Fruit fly (Drosophila melanogaster) whole organism, embryonic: ENCODE results near the gene CG15506.

Experiments
- CG10147 ChIP-seq: fragments of 200-800 bp; sonication (Bioruptor generic); optimal IDR thresholded peaks from 2 replicates; lab custom pipeline; 2019; ENCODE audit warnings: missing biosample characterization, mild to moderate bottlenecking, missing genetic modification characterization, moderate library complexity
- CG10209 ChIP-seq: fragments of 200-800 bp; sonication (Bioruptor generic); optimal IDR thresholded peaks from 3 replicates; lab custom pipeline; 2017; ENCODE audit warnings: missing biosample characterization, mild to moderate bottlenecking, missing genetic modification characterization, missing genetic modification reagents
- CG11093 ChIP-seq: fragments of 200-800 bp; sonication (Bioruptor generic); IDR thresholded peaks from 3 replicates; pipeline ENCODE4 v1.3.6; 2022; ENCODE audit warnings: missing biosample characterization, missing genetic modification characterization
- CG11504 ChIP-seq: fragments of 200-800 bp; sonication (Bioruptor generic); optimal IDR thresholded peaks from 3 replicates; lab custom pipeline; 2019; ENCODE audit warnings: missing biosample characterization, mild to moderate bottlenecking, missing genetic modification characterization, moderate library complexity
- CG11696 ChIP-seq: fragments of 200-800 bp; sonication (Bioruptor generic); IDR thresholded peaks from 2 replicates; pipeline ENCODE4 v1.3.6; 2022; ENCODE audit warnings: missing biosample characterization, missing genetic modification characterization
- CG12391 ChIP-seq: fragments of 200-800 bp; sonication (Bioruptor generic); optimal IDR thresholded peaks from 3 replicates; lab custom pipeline; 2018; ENCODE audit warnings: missing biosample characterization, mild to moderate bottlenecking, missing genetic modification characterization, moderate library complexity
- CG15601 ChIP-seq: fragments of 200-800 bp; sonication (Bioruptor generic); optimal IDR thresholded peaks from 3 replicates; lab custom pipeline; 2019; ENCODE audit warnings: missing biosample characterization, mild to moderate bottlenecking, missing genetic modification characterization, moderate library complexity
- CG1602 ChIP-seq: fragments of 200-800 bp; sonication (Bioruptor generic); optimal IDR thresholded peaks from 3 replicates; lab custom pipeline; 2016; ENCODE audit warnings: missing biosample characterization, missing genetic modification characterization
- CG16815 ChIP-seq: fragments of 200-800 bp; sonication (Bioruptor generic); optimal IDR thresholded peaks from 3 replicates; lab custom pipeline; 2017; ENCODE audit warnings: missing biosample characterization, mild to moderate bottlenecking, missing genetic modification characterization
- CG2199 ChIP-seq: fragments of 200-800 bp; sonication (Bioruptor generic); IDR thresholded peaks from 3 replicates; pipeline ENCODE4 v1.3.6; 2022; ENCODE audit warnings: missing biosample characterization, missing genetic modification characterization
- CG2875 ChIP-seq: fragments of 200-800 bp; sonication (Bioruptor generic); optimal IDR thresholded peaks from 2 replicates; lab custom pipeline; 2017; ENCODE audit warnings: missing biosample characterization, mild to moderate bottlenecking, missing genetic modification characterization, missing genetic modification reagents
- CG4707 ChIP-seq: fragments of 200-800 bp; sonication (Bioruptor generic); optimal IDR thresholded peaks from 2 replicates; lab custom pipeline; 2018; ENCODE audit warnings: missing biosample characterization, mild to moderate bottlenecking, missing genetic modification characterization, moderate library complexity
- CG6175 ChIP-seq: fragments of 200-800 bp; sonication (Bioruptor generic); IDR thresholded peaks from 3 replicates; pipeline ENCODE4 v1.3.6; 2022; ENCODE audit warnings: missing biosample characterization, missing genetic modification characterization
- CG8388 ChIP-seq: fragments of 200-800 bp; sonication (Bioruptor generic); optimal IDR thresholded peaks from 2 replicates; lab custom pipeline; 2019; ENCODE audit warnings: missing biosample characterization, mild to moderate bottlenecking, missing genetic modification characterization, moderate library complexity
- CG8944 ChIP-seq: fragments of 200-800 bp; sonication (Bioruptor generic); optimal IDR thresholded peaks from 3 replicates; lab custom pipeline; 2016; ENCODE audit warnings: missing biosample characterization, missing genetic modification characterization
- CG9609 ChIP-seq: fragments of 200-800 bp; sonication (Bioruptor generic); optimal IDR thresholded peaks from 3 replicates; lab custom pipeline; 2016; ENCODE audit warnings: missing biosample characterization, missing genetic modification characterization
- Camta ChIP-seq: fragments of 200-800 bp; sonication (Bioruptor generic); optimal IDR thresholded peaks from 2 replicates; lab custom pipeline; 2016; ENCODE audit warnings: missing biosample characterization, missing genetic modification characterization
- D ChIP-seq, 2 experiments: fragments of 200-800 bp in 1 of 2; fragments of >200 bp in 1 of 2; sonication (Bioruptor generic) in 1 of 2; optimal IDR thresholded peaks; 2 replicates in 1 of 2; 3 replicates in 1 of 2; lab custom pipeline; 2017; ENCODE audit warnings: mild to moderate bottlenecking in 1 of 2, missing biosample characterization in 1 of 2, missing genetic modification characterization in 1 of 2, missing genetic modification reagents in 1 of 2
- D19B ChIP-seq: fragments of 200-800 bp; sonication (Bioruptor generic); optimal IDR thresholded peaks from 2 replicates; lab custom pipeline; 2017; ENCODE audit warnings: missing biosample characterization, mild to moderate bottlenecking, missing genetic modification characterization
- Dad ChIP-seq: fragments of 200-800 bp; sonication (Bioruptor generic); optimal IDR thresholded peaks from 3 replicates; lab custom pipeline; 2016; ENCODE audit warnings: missing biosample characterization, missing genetic modification characterization
- HHEX ChIP-seq: fragments of 200-800 bp; sonication (Bioruptor generic); optimal IDR thresholded peaks from 3 replicates; lab custom pipeline; 2017; ENCODE audit warnings: missing biosample characterization, mild to moderate bottlenecking, missing genetic modification characterization, missing genetic modification reagents
- HLHmδ ChIP-seq: fragments of 200-800 bp; sonication (Bioruptor generic); optimal IDR thresholded peaks from 2 replicates; lab custom pipeline; 2018; ENCODE audit warnings: missing biosample characterization, mild to moderate bottlenecking, missing genetic modification characterization, moderate library complexity
- HmgZ ChIP-seq: fragments of 200-800 bp; sonication (Bioruptor generic); optimal IDR thresholded peaks from 2 replicates; lab custom pipeline; 2018; ENCODE audit warnings: missing biosample characterization, mild to moderate bottlenecking, missing genetic modification characterization
- Oli ChIP-seq: fragments of 200-800 bp; sonication (Bioruptor generic); optimal IDR thresholded peaks from 2 replicates; lab custom pipeline; 2018; ENCODE audit warnings: missing biosample characterization, mild to moderate bottlenecking, missing genetic modification characterization, moderate library complexity
- Poxn ChIP-seq: fragments of 200-800 bp; sonication (Bioruptor generic); IDR thresholded peaks from 2 replicates; pipeline ENCODE4 v1.3.6; 2022; ENCODE audit warnings: missing biosample characterization, missing genetic modification characterization
- Spps ChIP-seq: fragments of 200-800 bp; sonication (Bioruptor generic); optimal IDR thresholded peaks from 2 replicates; lab custom pipeline; 2018; ENCODE audit warnings: missing biosample characterization, mild to moderate bottlenecking, missing genetic modification characterization
- Ssrp ChIP-seq: fragments of 200-800 bp; sonication (Bioruptor generic); optimal IDR thresholded peaks from 2 replicates; lab custom pipeline; 2018; ENCODE audit warnings: missing biosample characterization, mild to moderate bottlenecking, missing genetic modification characterization, moderate library complexity
- abd-A ChIP-seq: fragments of 200-800 bp; sonication (Bioruptor generic); optimal IDR thresholded peaks from 3 replicates; lab custom pipeline; 2019; ENCODE audit warnings: missing biosample characterization, mild to moderate bottlenecking, missing genetic modification characterization, moderate library complexity
- aop ChIP-seq: fragments of 200-800 bp; sonication (Bioruptor generic); IDR thresholded peaks from 2 replicates; pipeline ENCODE4 v1.3.6; 2022; ENCODE audit warnings: missing biosample characterization, missing genetic modification characterization
- bigmax ChIP-seq: fragments of 200-800 bp; sonication (Bioruptor generic); optimal IDR thresholded peaks from 2 replicates; lab custom pipeline; 2018; ENCODE audit warnings: missing biosample characterization, mild to moderate bottlenecking, missing genetic modification characterization
- cwo ChIP-seq: fragments of 200-800 bp; sonication (Bioruptor generic); optimal IDR thresholded peaks from 3 replicates; lab custom pipeline; 2017; ENCODE audit warnings: missing biosample characterization, missing genetic modification characterization, mild to moderate bottlenecking, moderate library complexity, missing genetic modification reagents
- ewg ChIP-seq: fragments of 200-800 bp; sonication (Bioruptor generic); optimal IDR thresholded peaks from 3 replicates; lab custom pipeline; 2017; ENCODE audit warnings: mild to moderate bottlenecking, missing biosample characterization, missing genetic modification reagents, missing genetic modification characterization
- exex ChIP-seq: fragments of 200-800 bp; sonication (Bioruptor generic); optimal IDR thresholded peaks from 4 replicates; lab custom pipeline; 2018; ENCODE audit warnings: missing biosample characterization, mild to moderate bottlenecking, missing genetic modification characterization, moderate library complexity
- fd96Cb ChIP-seq: fragments of 200-800 bp; sonication (Bioruptor generic); optimal IDR thresholded peaks from 2 replicates; lab custom pipeline; 2018; ENCODE audit warnings: missing biosample characterization, mild to moderate bottlenecking, missing genetic modification characterization, moderate library complexity
- gsb ChIP-seq: fragments of 200-800 bp; sonication (Bioruptor generic); IDR thresholded peaks from 2 replicates; pipeline ENCODE4 v1.3.6; 2022; ENCODE audit warnings: missing biosample characterization, missing genetic modification characterization
- gsb-n ChIP-seq: fragments of 200-800 bp; sonication (Bioruptor generic); optimal IDR thresholded peaks from 3 replicates; lab custom pipeline; 2018; ENCODE audit warnings: missing biosample characterization, mild to moderate bottlenecking, missing genetic modification characterization
- kah ChIP-seq: fragments of 200-800 bp; sonication (Bioruptor generic); optimal IDR thresholded peaks from 2 replicates; lab custom pipeline; 2018; ENCODE audit warnings: missing biosample characterization, mild to moderate bottlenecking, missing genetic modification characterization
- klu ChIP-seq: fragments of 200-800 bp; sonication (Bioruptor generic); IDR thresholded peaks from 2 replicates; pipeline ENCODE4 v1.3.6; 2022; ENCODE audit warnings: missing biosample characterization, missing genetic modification characterization
- lab ChIP-seq: fragments of 200-800 bp; sonication (Bioruptor generic); optimal IDR thresholded peaks from 3 replicates; lab custom pipeline; 2017; ENCODE audit warnings: missing biosample characterization, missing genetic modification characterization, mild to moderate bottlenecking, moderate library complexity, missing genetic modification reagents
- lbe ChIP-seq: fragments of 200-800 bp; sonication (Bioruptor generic); optimal IDR thresholded peaks from 2 replicates; lab custom pipeline; 2016; ENCODE audit warnings: missing biosample characterization, mild to moderate bottlenecking, missing genetic modification characterization
- nerfin-1 ChIP-seq: fragments of 200-800 bp; sonication (Bioruptor generic); optimal IDR thresholded peaks from 3 replicates; lab custom pipeline; 2019; ENCODE audit warnings: missing biosample characterization, mild to moderate bottlenecking, missing genetic modification characterization, moderate library complexity
- peb ChIP-seq: fragments of 200-800 bp; sonication (Bioruptor generic); IDR thresholded peaks from 2 replicates; pipeline ENCODE4 v1.3.6; 2022; ENCODE audit warnings: missing biosample characterization, missing genetic modification characterization
- prd ChIP-seq, 3 experiments: fragments of >200 bp in 2 of 3; fragments of 200-800 bp in 1 of 3; sonication (Bioruptor generic) in 1 of 3; optimal IDR thresholded peaks in 2 of 3; IDR thresholded peaks in 1 of 3; 2 replicates in 2 of 3; 3 replicates in 1 of 3; pipeline versions ENCODE4 v1.3.6 to Lab custom; 2017 to 2022; ENCODE audit warnings: missing biosample characterization in 1 of 3, missing genetic modification characterization in 1 of 3
- pzg ChIP-seq: fragments of 200-800 bp; sonication (Bioruptor generic); optimal IDR thresholded peaks from 3 replicates; lab custom pipeline; 2018; ENCODE audit warnings: missing biosample characterization, mild to moderate bottlenecking, missing genetic modification characterization, moderate library complexity
- seq ChIP-seq: fragments of 200-800 bp; sonication (Bioruptor generic); IDR thresholded peaks from 2 replicates; pipeline ENCODE4 v1.3.6; 2022; ENCODE audit warnings: missing biosample characterization, missing genetic modification characterization
- stc ChIP-seq: fragments of 200-800 bp; sonication (Bioruptor generic); IDR thresholded peaks from 2 replicates; pipeline ENCODE4 v1.3.6; 2022; ENCODE audit warnings: missing biosample characterization, missing genetic modification characterization
- vfl ChIP-seq: fragments of 200-800 bp; sonication (Bioruptor generic); optimal IDR thresholded peaks from 2 replicates; lab custom pipeline; 2016; ENCODE audit warnings: missing biosample characterization, missing genetic modification characterization
- wek ChIP-seq: fragments of 200-800 bp; sonication (Bioruptor generic); optimal IDR thresholded peaks from 3 replicates; lab custom pipeline; 2018; ENCODE audit warnings: missing biosample characterization, mild to moderate bottlenecking, missing genetic modification characterization, moderate library complexity
- zf30C ChIP-seq: fragments of 200-800 bp; sonication (Bioruptor generic); optimal IDR thresholded peaks from 3 replicates; lab custom pipeline; 2018; ENCODE audit warnings: missing biosample characterization, mild to moderate bottlenecking, missing genetic modification characterization

The CG15506 gene

DNA sequence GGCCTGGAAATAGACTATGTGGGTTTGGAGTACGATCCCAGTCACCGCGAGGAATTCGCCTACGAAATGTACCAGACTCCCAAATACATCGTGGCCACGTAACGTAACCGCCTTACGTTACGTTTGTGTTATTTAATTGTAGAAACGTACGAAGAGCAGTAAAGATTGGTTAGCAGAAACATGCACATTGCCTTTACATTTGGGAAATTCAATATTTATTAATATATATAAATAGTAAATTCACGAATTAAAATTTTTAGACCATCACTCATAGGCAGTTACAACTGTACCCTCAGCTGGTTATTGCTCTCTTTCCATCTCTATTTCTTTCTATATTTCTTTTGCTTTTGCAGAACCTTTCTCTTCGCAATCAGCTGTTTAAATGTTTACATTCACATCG is 19.4 kb downstream of the CG15506 start, which contains the start of gene Gnpnat (continued):
- TF ChIP-seq CG1602 (GFP tag; lab: Kevin White, UChicago): peak; percentile 32
- no peak for TF ChIP-seq CG8944 (GFP tag; lab: Kevin White, UChicago)
- peak; percentile 42 for TF ChIP-seq CG15601
- TF ChIP-seq CG10209 (GFP tag; lab: Kevin White, UChicago): peak; percentile 45
- TF ChIP-seq cwo (GFP tag; lab: Kevin White, UChicago): peak; percentile 36
- no peak for TF ChIP-seq prd (optimal IDR thresholded peaks at IDR 0.05; lab: Kevin White, UChicago)
- TF ChIP-seq prd (GFP tag; IDR thresholded peaks at IDR 0.05; lab: Robert Waterston, UW): no peak
- TF ChIP-seq exex (tag; lab: Kevin White, UChicago): no peak
- peak; percentile 20 for TF ChIP-seq wek (GFP tag; lab: Kevin White, UChicago)
- TF ChIP-seq Camta (GFP tag; lab: Kevin White, UChicago): no peak
- TF ChIP-seq CG11696 (GFP tag; lab: Robert Waterston, UW): no peak
- TF ChIP-seq HmgZ (tag; lab: Kevin White, UChicago): peak; percentile 58
- TF ChIP-seq Dad (GFP tag; lab: Kevin White, UChicago): no peak
- TF ChIP-seq ewg (GFP tag; lab: Kevin White, UChicago): peak; percentile 22
- TF ChIP-seq Spps (tag; lab: Kevin White, UChicago): peak; percentile 29
- TF ChIP-seq pzg (GFP tag; lab: Kevin White, UChicago): no peak
- TF ChIP-seq nerfin-1 (tag; lab: Kevin White, UChicago): peak; percentile 17
- TF ChIP-seq CG12391: peak; percentile 75
- TF ChIP-seq lbe (GFP tag; lab: Kevin White, UChicago): peak; percentile 34
- TF ChIP-seq aop: no peak
- no peak for TF ChIP-seq seq (GFP tag; lab: Robert Waterston, UW)
- no peak for TF ChIP-seq kah
- peak; percentile 77 for TF ChIP-seq lab
- peak; percentile 41 for TF ChIP-seq CG10147
- TF ChIP-seq abd-A (tag; lab: Kevin White, UChicago): no peak
- no peak for TF ChIP-seq D (optimal IDR thresholded peaks at IDR 0.05; lab: Kevin White, UChicago)
- no peak for TF ChIP-seq D (GFP tag; optimal IDR thresholded peaks at IDR 0.05; lab: Kevin White, UChicago)
- no peak for TF ChIP-seq peb (GFP tag; lab: Robert Waterston, UW)
- TF ChIP-seq Oli (tag; lab: Kevin White, UChicago): peak; percentile 48
- no peak for TF ChIP-seq gsb (GFP tag; lab: Robert Waterston, UW)
- TF ChIP-seq D19B: no peak
- no peak for TF ChIP-seq HLHmδ
- TF ChIP-seq CG6175: no peak
- no peak for TF ChIP-seq CG2199 (GFP tag; lab: Robert Waterston, UW)
- no peak for TF ChIP-seq CG11504 (tag; lab: Kevin White, UChicago)
- no peak for TF ChIP-seq Poxn (GFP tag; lab: Robert Waterston, UW)
- no peak for TF ChIP-seq klu (GFP tag; lab: Robert Waterston, UW)
- peak; percentile 48 for TF ChIP-seq HHEX (GFP tag; lab: Kevin White, UChicago)
- TF ChIP-seq gsb-n (tag; lab: Kevin White, UChicago): peak; percentile 60
- no peak for TF ChIP-seq CG9609 (GFP tag; lab: Kevin White, UChicago)
- no peak for TF ChIP-seq CG11093
- TF ChIP-seq CG16815: peak; percentile 48
- peak; percentile 59 for TF ChIP-seq CG8388 (GFP tag; lab: Kevin White, UChicago)
- no peak for TF ChIP-seq stc (GFP tag; lab: Robert Waterston, UW)
- TF ChIP-seq CG2875 (GFP tag; lab: Kevin White, UChicago): peak; percentile 35
- peak; percentile 39 for TF ChIP-seq Ssrp (tag; lab: Kevin White, UChicago)
- no peak for TF ChIP-seq zf30C (GFP tag; lab: Kevin White, UChicago)
- TF ChIP-seq fd96Cb (tag; lab: Kevin White, UChicago): peak; percentile 38
- no peak for TF ChIP-seq bigmax
- no peak for TF ChIP-seq CG4707 (GFP tag; lab: Kevin White, UChicago)
- no peak for TF ChIP-seq vfl (GFP tag; lab: Kevin White, UChicago)
